Worm (Caenorhabditis elegans): ENCODE measurements around the gene srt-47.

ce11 chrIV:15038821-15039220 lies 14.3 kb downstream of the srt-47 start:
- TF ChIP-seq T22C8.4 (GFP tag; IDR thresholded peaks at IDR 0.05), result no peak
- TF ChIP-seq med-1 (GFP tag; optimal IDR thresholded peaks at IDR 0.05; ENCODE audit: insufficient read depth), result no peak
- no peak for TF ChIP-seq cog-1 (tag; optimal IDR thresholded peaks at IDR 0.05)
- no peak for TF ChIP-seq flt-1 (GFP tag; IDR thresholded peaks at IDR 0.05)
- no peak for TF ChIP-seq ztf-29 (GFP tag; IDR thresholded peaks at IDR 0.05)
- no peak for TF ChIP-seq ref-1 (GFP tag; conservative IDR thresholded peaks at IDR 0.05)
- TF ChIP-seq klf-2 (GFP tag; conservative IDR thresholded peaks at IDR 0.05), result no peak
- no peak for TF ChIP-seq ztf-23 (GFP tag; IDR thresholded peaks at IDR 0.05)
- TF ChIP-seq tab-1 (GFP tag; IDR thresholded peaks at IDR 0.05), result peak; percentile 25; the same call in 1 of the 2 replicates
